Worm (Caenorhabditis elegans): ENCODE results near the gene tank-1.

DNA sequence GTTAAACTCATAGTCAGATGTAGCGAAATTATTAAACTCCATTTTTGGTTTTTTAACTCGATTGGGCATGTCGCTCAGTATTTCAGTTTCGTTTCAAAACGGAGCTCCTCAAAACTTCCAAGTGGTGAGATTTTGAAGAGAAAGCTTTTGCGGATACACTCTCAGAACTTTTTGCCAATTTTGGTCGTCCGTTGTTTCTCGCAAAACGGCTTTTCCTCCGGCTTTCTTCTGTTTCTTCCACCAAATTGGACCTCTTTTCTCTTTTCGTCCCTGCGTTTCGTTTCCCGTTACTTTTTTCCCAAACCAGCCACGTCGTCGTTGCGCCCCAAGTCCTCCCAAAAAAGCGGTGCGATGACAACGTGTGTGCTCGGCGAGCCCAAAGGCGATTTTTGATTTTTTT, 25.5 kb downstream of the tank-1 start, which contains the start of gene C39F7.1:
- TF ChIP-seq nhr-6 (tag; optimal IDR thresholded peaks at IDR 0.05) (no peak), R02D3.7 (tag; optimal IDR thresholded peaks at IDR 0.05) (no peak), lsy-2 (tag; optimal IDR thresholded peaks at IDR 0.05) (no peak), sma-3 (GFP tag; optimal IDR thresholded peaks at IDR 0.05) (no peak), zag-1 (tag; optimal IDR thresholded peaks at IDR 0.05) (no peak), lin-11 (tag; optimal IDR thresholded peaks at IDR 0.05) (no peak), nhr-23 (tag; optimal IDR thresholded peaks at IDR 0.05) (no peak), blmp-1 (tag; optimal IDR thresholded peaks at IDR 0.05; ENCODE audit: insufficient read depth) (no peak), skn-1 (tag; optimal IDR thresholded peaks at IDR 0.05) (no peak), mab-5 (tag; optimal IDR thresholded peaks at IDR 0.05) (no peak)
